Worm (Caenorhabditis elegans): ENCODE measurements around the gene C08H9.15.

ce11 chrII:9886216-9886615 lies 5.2 kb downstream of the C08H9.15 start, which contains the start of gene algn-8:
- 0 out of 2 replicates have a peak, but pooled peaks have one; percentile 29 for TF ChIP-seq zfp-3 (GFP tag; conservative IDR thresholded peaks at IDR 0.05)
- no peak for TF ChIP-seq cey-2 (tag; optimal IDR thresholded peaks at IDR 0.05; ENCODE audit: borderline replicate concordance, insufficient read depth)
- no peak for TF ChIP-seq unc-39 (tag; optimal IDR thresholded peaks at IDR 0.05)
- no peak for TF ChIP-seq zip-11 (GFP tag; IDR thresholded peaks at IDR 0.05)
- no peak for TF ChIP-seq daf-19 (GFP tag; conservative IDR thresholded peaks at IDR 0.05)
- TF ChIP-seq nhr-28 (tag; optimal IDR thresholded peaks at IDR 0.05): no peak
- no peak for TF ChIP-seq gei-8 (GFP tag; optimal IDR thresholded peaks at IDR 0.05)
- no peak for TF ChIP-seq lin-15B (tag; optimal IDR thresholded peaks at IDR 0.05)
- no peak for TF ChIP-seq ces-1 (GFP tag; optimal IDR thresholded peaks at IDR 0.05)
